Fruit fly (Drosophila melanogaster) whole organism: ENCODE measurements around the gene CG15368.

Source experiments
- Dll ChIP-seq: fragments of >200 bp; optimal IDR thresholded peaks from 2 replicates; lab custom pipeline; 2017
- EcR ChIP-seq, 2 experiments: fragments of >200 bp; optimal IDR thresholded peaks; 2 replicates each; lab custom pipeline; 2017; ENCODE audit warnings: missing biosample characterization in 2 of 2, missing genetic modification characterization in 2 of 2, missing genetic modification reagents in 2 of 2
- psq ChIP-seq: fragments of >200 bp; optimal IDR thresholded peaks from 2 replicates; lab custom pipeline; 2017

dm6 chrX:9210787-9211186, 4.8 kb upstream of the CG15368 start, which contains the start of gene SmydA-9:
- TF ChIP-seq EcR (GFP tag; optimal IDR thresholded peaks at IDR 0.05; lab: Kevin White, UChicago) (no peak), psq (lab: Kevin White, UChicago) (no peak), Dll (lab: Kevin White, UChicago) (no peak)
